Worm (Caenorhabditis elegans) whole organism, L2 larva: ENCODE data around the gene T06A1.5.

Experiments used
- ceh-16 ChIP-seq: fragments of 150-350 bp; optimal IDR thresholded peaks from 2 replicates; lab custom pipeline; 2014; ENCODE audit warnings: missing biosample characterization, missing genetic modification characterization
- fos-1 ChIP-seq: fragments of 150-350 bp; optimal IDR thresholded peaks from 2 replicates; lab custom pipeline; 2014; ENCODE audit warnings: missing biosample characterization, missing genetic modification characterization

- no peak for TF ChIP-seq fos-1 (tag; lab: Kevin White, UChicago)
- no peak for TF ChIP-seq ceh-16 (tag; lab: Kevin White, UChicago)
Measured at ce11 chrV:1886997-1887396, 40.0 kb upstream of the T06A1.5 start.
